Worm (Caenorhabditis elegans): Measurements from ENCODE around the gene wip-1.

ce11 chrIII:5030629-5031028, 12.2 kb downstream of the wip-1 start, which contains the start of gene klp-6:
- TF ChIP-seq bed-1 (GFP tag; IDR thresholded peaks at IDR 0.05) (no peak), nhr-90 (tag; optimal IDR thresholded peaks at IDR 0.05) (no peak), nhr-80 (tag; optimal IDR thresholded peaks at IDR 0.05) (no peak), rec-8 (tag; optimal IDR thresholded peaks at IDR 0.05) (no peak), let-607 (tag; optimal IDR thresholded peaks at IDR 0.05) (no peak), unc-130 (GFP tag; optimal IDR thresholded peaks at IDR 0.05) (no peak), bed-2 (GFP tag; IDR thresholded peaks at IDR 0.05) (no peak), him-1 (tag; optimal IDR thresholded peaks at IDR 0.05) (no peak)
